Fruit fly (Drosophila melanogaster) whole organism, adult: Measurements from ENCODE around the gene Socs16D.

Experiments
- CG1620 ChIP-seq: fragments of 200-800 bp; sonication (Bioruptor generic); optimal IDR thresholded peaks from 2 replicates; lab custom pipeline; 2016; ENCODE audit warnings: missing biosample characterization, missing genetic modification characterization
- CG5204 ChIP-seq: fragments of 200-800 bp; sonication (Bioruptor generic); optimal IDR thresholded peaks from 2 replicates; lab custom pipeline; 2016; ENCODE audit warnings: missing biosample characterization, missing genetic modification characterization
- CG7101 ChIP-seq: fragments of 200-800 bp; sonication (Bioruptor generic); optimal IDR thresholded peaks from 2 replicates; lab custom pipeline; 2018; ENCODE audit warnings: missing biosample characterization, mild to moderate bottlenecking, missing genetic modification characterization, moderate library complexity
- Hr96 ChIP-seq: fragments of 200-800 bp; sonication (Bioruptor generic); optimal IDR thresholded peaks from 2 replicates; lab custom pipeline; 2016; ENCODE audit warnings: missing biosample characterization, missing genetic modification characterization
- bab1 ChIP-seq: fragments of 200-800 bp; sonication (Bioruptor generic); optimal IDR thresholded peaks from 3 replicates; lab custom pipeline; 2019; ENCODE audit warnings: missing biosample characterization, mild to moderate bottlenecking, missing genetic modification characterization, moderate library complexity
- ovo ChIP-seq: fragments of 200-800 bp; sonication (Bioruptor generic); optimal IDR thresholded peaks from 2 replicates; lab custom pipeline; 2016; ENCODE audit warnings: missing biosample characterization, missing genetic modification characterization
- pad ChIP-seq: fragments of 200-800 bp; sonication (Bioruptor generic); optimal IDR thresholded peaks from 3 replicates; lab custom pipeline; 2017; ENCODE audit warnings: missing biosample characterization, missing genetic modification characterization, mild to moderate bottlenecking, moderate library complexity, missing genetic modification reagents
- tj ChIP-seq: fragments of 200-800 bp; sonication (Bioruptor generic); optimal IDR thresholded peaks from 3 replicates; lab custom pipeline; 2017; ENCODE audit warnings: missing biosample characterization, mild to moderate bottlenecking, missing genetic modification characterization, moderate library complexity

DNA sequence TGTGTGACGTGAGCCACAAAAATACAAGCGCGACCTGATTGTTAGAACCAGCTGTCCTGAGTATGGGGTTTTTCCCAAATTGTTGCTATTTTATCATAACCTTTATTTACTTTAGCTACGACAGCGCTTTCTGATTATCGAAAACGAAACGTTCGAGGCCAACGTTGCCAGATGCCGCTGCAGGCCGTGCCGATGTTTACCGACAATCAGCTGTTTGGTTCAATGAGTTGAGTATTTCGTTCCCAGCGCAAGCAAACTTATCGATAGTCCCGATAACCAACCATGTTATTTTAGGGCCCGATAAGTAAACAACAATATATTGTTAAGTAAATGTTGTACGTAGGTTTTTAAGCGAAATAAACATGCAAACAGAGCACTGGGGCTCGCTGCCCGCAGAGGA, 22.8 kb upstream of the Socs16D start, which contains the start of the genes CG15814 and Spt7:
- peak; percentile 34 for TF ChIP-seq CG1620 (GFP tag; lab: Kevin White, UChicago)
- TF ChIP-seq Hr96: no peak
- peak; percentile 43 for TF ChIP-seq CG7101 (tag; lab: Kevin White, UChicago)
- no peak for TF ChIP-seq CG5204
- peak; percentile 72 for TF ChIP-seq ovo (GFP tag; lab: Kevin White, UChicago)
- TF ChIP-seq bab1 (GFP tag; lab: Kevin White, UChicago): peak; percentile 69
- peak; percentile 51 for TF ChIP-seq pad (GFP tag; lab: Kevin White, UChicago)
- peak; percentile 61 for TF ChIP-seq tj (GFP tag; lab: Kevin White, UChicago)
